Fruit fly (Drosophila melanogaster): Measurements from ENCODE around the gene TpnC25D.

The TpnC25D gene

DNA sequence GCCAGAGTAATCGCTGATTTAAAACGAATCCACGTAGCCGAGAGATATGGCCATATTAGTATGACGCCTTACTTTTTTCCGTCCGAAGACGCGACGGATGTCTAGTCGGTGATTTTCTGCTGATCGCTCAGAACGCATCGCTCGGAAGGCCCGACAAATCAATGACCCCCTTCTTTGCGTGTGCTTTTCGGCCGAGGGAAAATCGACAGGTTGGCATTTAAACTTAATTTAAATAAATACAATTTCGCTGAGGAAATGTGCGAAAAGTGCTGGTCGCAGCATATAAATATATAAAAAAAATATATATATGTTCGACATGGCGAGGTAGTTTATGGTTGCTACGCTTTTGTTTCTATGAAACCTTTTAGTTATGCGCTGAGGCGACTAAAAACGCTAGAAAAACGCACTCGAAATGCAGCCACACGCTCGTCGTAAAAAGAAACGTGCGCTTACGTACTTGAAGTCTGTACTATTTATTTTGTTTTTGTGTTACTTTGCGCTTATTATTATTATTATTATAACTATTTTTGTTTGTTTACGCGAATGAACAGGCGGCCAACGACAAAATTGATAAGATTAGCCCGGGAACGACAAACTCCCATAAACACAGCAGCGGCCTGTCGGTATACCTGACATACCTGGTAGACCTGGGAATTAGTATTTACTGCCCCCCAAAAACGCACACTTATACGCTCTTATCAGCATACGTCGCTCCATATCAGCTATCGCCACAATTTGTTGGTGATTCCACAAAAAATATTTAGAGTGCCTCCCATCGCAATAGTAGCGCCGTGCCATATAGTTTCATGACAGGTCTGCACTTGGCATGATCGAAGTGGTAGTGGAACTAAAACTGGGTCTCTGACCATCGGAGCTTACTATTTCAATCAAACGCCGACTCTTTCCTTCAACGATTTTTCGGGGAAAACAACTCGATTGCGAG is 16.7 kb downstream of the TpnC25D start:
- TF ChIP-seq CG14655 (GFP tag; optimal IDR thresholded peaks at IDR 0.05) (no peak), D1 (tag; optimal IDR thresholded peaks at IDR 0.05) (no peak), EcR (GFP tag; optimal IDR thresholded peaks at IDR 0.05) (no peak), Pif1A (GFP tag; optimal IDR thresholded peaks at IDR 0.05) (no peak), fd96Ca (GFP tag; IDR thresholded peaks at IDR 0.05) (no peak), CG12605 (GFP tag; IDR thresholded peaks at IDR 0.05) (no peak)

DNA sequence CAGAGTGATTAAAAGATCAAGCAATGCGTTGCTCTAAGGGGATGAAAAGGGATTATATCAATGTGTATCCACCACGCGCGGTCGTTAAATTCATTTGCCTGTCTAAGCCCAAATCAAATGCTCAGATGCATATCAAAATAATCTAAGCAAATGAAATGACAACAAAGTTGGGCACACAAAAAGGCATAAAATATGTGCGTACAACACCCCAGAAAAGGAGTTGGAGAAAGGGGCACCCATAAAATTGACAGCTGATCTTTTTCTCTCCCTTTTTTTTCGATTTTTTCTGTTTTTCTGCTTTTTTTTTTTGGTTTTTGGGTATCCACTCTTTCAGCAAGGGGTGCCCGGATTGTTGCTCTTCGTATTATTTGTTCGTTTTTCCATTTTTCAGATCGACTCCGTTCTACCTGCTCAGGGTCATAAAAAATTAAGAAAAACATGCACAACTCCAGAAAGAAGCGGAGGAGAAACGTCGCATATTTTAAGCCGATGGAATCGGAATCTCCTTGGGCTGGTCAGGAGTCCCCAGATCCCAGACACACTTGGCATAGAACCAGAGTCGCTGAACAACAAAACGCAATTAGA is 18.3 kb downstream of the TpnC25D start:
- peak; percentile 1 for TF ChIP-seq CG13204 (GFP tag; optimal IDR thresholded peaks at IDR 0.05)
- TF ChIP-seq CG34367 (tag; optimal IDR thresholded peaks at IDR 0.05): no peak

- peak; percentile 3 for TF ChIP-seq Pif1B (GFP tag; optimal IDR thresholded peaks at IDR 0.05)
- TF ChIP-seq CG17806 (tag; optimal IDR thresholded peaks at IDR 0.05): no peak
- no peak for TF ChIP-seq CG8301 (tag; optimal IDR thresholded peaks at IDR 0.05)
- TF ChIP-seq gl (tag; optimal IDR thresholded peaks at IDR 0.05): peak; percentile 42
- no peak for TF ChIP-seq Ets98B (GFP tag; IDR thresholded peaks at IDR 0.05)
- no peak for TF ChIP-seq Pif1A (GFP tag; optimal IDR thresholded peaks at IDR 0.05)
- TF ChIP-seq CG14655 (GFP tag; optimal IDR thresholded peaks at IDR 0.05): peak; percentile 38
- TF ChIP-seq rn (GFP tag; IDR thresholded peaks at IDR 0.05): no peak
- TF ChIP-seq CG12605 (GFP tag; IDR thresholded peaks at IDR 0.05): no peak
- TF ChIP-seq CG13204 (GFP tag; optimal IDR thresholded peaks at IDR 0.05): peak; percentile 89
- no peak for TF ChIP-seq CG10348 (GFP tag; IDR thresholded peaks at IDR 0.05)
- TF ChIP-seq CG9948 (tag; optimal IDR thresholded peaks at IDR 0.05): no peak
- no peak for TF ChIP-seq CG8159 (tag; optimal IDR thresholded peaks at IDR 0.05)
- no peak for TF ChIP-seq fd96Ca (GFP tag; IDR thresholded peaks at IDR 0.05)
- TF ChIP-seq Snoo (tag; optimal IDR thresholded peaks at IDR 0.05): no peak
- 0 out of 3 replicates have a peak, but pooled peaks have one; percentile 51 for TF ChIP-seq CG4496 (GFP tag; IDR thresholded peaks at IDR 0.05)
- TF ChIP-seq D1 (tag; optimal IDR thresholded peaks at IDR 0.05): no peak
- TF ChIP-seq EcR (GFP tag; optimal IDR thresholded peaks at IDR 0.05): peak; percentile 47
- TF ChIP-seq CG15710 (tag; optimal IDR thresholded peaks at IDR 0.05): peak; percentile 17
- TF ChIP-seq CG32121 (GFP tag; IDR thresholded peaks at IDR 0.05): no peak
- TF ChIP-seq CG34367 (tag; optimal IDR thresholded peaks at IDR 0.05): no peak
Measured at dm6 chr2L:5236346-5236809, 19.9 kb downstream of the TpnC25D start.

DNA sequence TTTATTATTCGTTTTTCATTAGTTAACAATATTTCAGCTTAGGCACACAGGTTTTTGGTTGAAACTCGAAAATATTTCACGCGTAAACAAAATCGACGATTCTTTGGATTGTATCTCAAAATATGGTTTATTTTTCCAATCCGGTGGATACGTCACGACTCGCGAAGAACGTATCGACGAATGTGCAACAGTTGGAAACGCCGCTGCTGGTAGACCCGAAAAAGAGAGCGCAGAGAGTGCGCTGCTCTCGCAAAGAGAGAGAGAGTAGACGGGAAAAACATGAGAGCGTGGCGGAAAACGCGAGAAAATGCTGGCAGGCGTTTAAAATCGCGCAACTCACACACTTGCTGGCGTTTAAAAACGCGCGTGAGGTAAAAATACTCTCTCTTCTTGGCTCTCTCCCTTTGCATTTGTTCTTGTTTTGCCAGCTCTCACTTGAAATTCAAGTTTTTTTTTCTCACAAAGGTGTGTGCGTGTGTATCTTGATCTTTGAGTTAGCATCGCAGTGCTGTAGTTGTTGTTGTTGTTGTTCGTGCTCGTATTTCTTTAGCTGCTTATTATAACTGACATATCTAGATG is 20.8 kb downstream of the TpnC25D start:
- TF ChIP-seq D1 (tag; optimal IDR thresholded peaks at IDR 0.05) (no peak), CG34367 (tag; optimal IDR thresholded peaks at IDR 0.05) (no peak), gl (tag; optimal IDR thresholded peaks at IDR 0.05) (peak; percentile 38), CG32121 (GFP tag; IDR thresholded peaks at IDR 0.05) (peak; percentile 51; the same call in 1 of the 2 replicates), Pif1A (GFP tag; optimal IDR thresholded peaks at IDR 0.05) (peak; percentile 62), CG8159 (tag; optimal IDR thresholded peaks at IDR 0.05) (peak; percentile 39), fd96Ca (GFP tag; IDR thresholded peaks at IDR 0.05) (peak; percentile 55), CG10348 (GFP tag; IDR thresholded peaks at IDR 0.05) (no peak), Pif1B (GFP tag; optimal IDR thresholded peaks at IDR 0.05) (peak; percentile 50), EcR (GFP tag; optimal IDR thresholded peaks at IDR 0.05) (peak; percentile 61), Ets98B (GFP tag; IDR thresholded peaks at IDR 0.05) (peak; percentile 66), CG13204 (GFP tag; optimal IDR thresholded peaks at IDR 0.05) (peak; percentile 9), CG4496 (GFP tag; IDR thresholded peaks at IDR 0.05) (no peak; the same call in 2 of the 3 replicates), CG17806 (tag; optimal IDR thresholded peaks at IDR 0.05) (no peak), CG15710 (tag; optimal IDR thresholded peaks at IDR 0.05) (peak; percentile 21), CG8301 (tag; optimal IDR thresholded peaks at IDR 0.05) (no peak), Snoo (tag; optimal IDR thresholded peaks at IDR 0.05) (peak; percentile 34), CG9948 (tag; optimal IDR thresholded peaks at IDR 0.05) (no peak), CG14655 (GFP tag; optimal IDR thresholded peaks at IDR 0.05) (peak; percentile 25), CG12605 (GFP tag; IDR thresholded peaks at IDR 0.05) (peak; percentile 86), rn (GFP tag; IDR thresholded peaks at IDR 0.05) (no peak)

DNA sequence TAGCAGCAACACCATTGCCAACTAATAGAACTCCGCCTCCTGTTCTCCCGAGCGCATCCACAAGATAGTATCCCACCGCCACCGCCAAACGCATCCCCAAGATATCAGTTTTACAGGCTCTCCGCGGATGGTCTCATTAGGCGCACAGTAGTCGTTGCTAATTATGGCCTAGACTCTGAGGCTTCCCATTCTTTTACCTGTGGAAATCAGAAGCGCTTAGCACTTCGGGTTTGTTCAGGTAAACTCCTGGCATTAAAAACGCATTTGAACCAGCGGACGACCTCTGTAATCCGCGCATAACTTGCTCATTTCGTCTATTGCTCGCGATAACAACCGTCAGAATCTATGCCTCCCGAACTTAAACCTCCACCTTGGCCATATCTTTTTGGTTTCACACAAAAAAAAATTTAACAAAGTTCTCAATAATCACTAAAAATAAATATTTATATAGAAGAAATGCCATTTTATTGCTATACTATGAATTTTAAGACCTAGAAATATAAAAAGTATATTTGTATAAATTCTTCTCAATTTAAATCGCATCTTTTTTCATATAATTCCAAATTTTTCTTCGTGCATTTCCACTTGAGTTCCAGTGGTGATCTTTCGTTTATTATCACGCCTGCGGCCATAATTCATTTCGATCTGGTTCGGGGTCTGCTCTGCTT is 21.5 kb downstream of the TpnC25D start:
- TF ChIP-seq fd96Ca (GFP tag; IDR thresholded peaks at IDR 0.05) (no peak), CG12605 (GFP tag; IDR thresholded peaks at IDR 0.05) (no peak), gl (tag; optimal IDR thresholded peaks at IDR 0.05) (no peak), EcR (GFP tag; optimal IDR thresholded peaks at IDR 0.05) (no peak), CG4496 (GFP tag; IDR thresholded peaks at IDR 0.05) (no peak), CG14655 (GFP tag; optimal IDR thresholded peaks at IDR 0.05) (no peak), CG17806 (tag; optimal IDR thresholded peaks at IDR 0.05) (peak; percentile 56), Pif1B (GFP tag; optimal IDR thresholded peaks at IDR 0.05) (no peak), CG10348 (GFP tag; IDR thresholded peaks at IDR 0.05) (no peak), CG8301 (tag; optimal IDR thresholded peaks at IDR 0.05) (peak; percentile 6), Snoo (tag; optimal IDR thresholded peaks at IDR 0.05) (no peak), Ets98B (GFP tag; IDR thresholded peaks at IDR 0.05) (no peak), CG13204 (GFP tag; optimal IDR thresholded peaks at IDR 0.05) (no peak), Pif1A (GFP tag; optimal IDR thresholded peaks at IDR 0.05) (peak; percentile 12), CG34367 (tag; optimal IDR thresholded peaks at IDR 0.05) (peak; percentile 1), CG32121 (GFP tag; IDR thresholded peaks at IDR 0.05) (no peak), CG8159 (tag; optimal IDR thresholded peaks at IDR 0.05) (peak; percentile 71), rn (GFP tag; IDR thresholded peaks at IDR 0.05) (no peak), D1 (tag; optimal IDR thresholded peaks at IDR 0.05) (no peak), CG15710 (tag; optimal IDR thresholded peaks at IDR 0.05) (peak; percentile 61), CG9948 (tag; optimal IDR thresholded peaks at IDR 0.05) (peak; percentile 57)
